Worm (Caenorhabditis elegans) whole organism, late embryonic: ENCODE data around the gene lact-4.

Source experiments
- C08G9.2 ChIP-seq: sonication (generic microtip); optimal IDR thresholded peaks from 2 replicates; lab custom pipeline; 2016; ENCODE audit warnings: mild to moderate bottlenecking, missing genetic modification characterization, moderate library complexity, missing compliant biosample characterization
- F13H6.1 ChIP-seq: sonication (generic microtip); optimal IDR thresholded peaks from 2 replicates; lab custom pipeline; 2016; ENCODE audit warnings: missing genetic modification characterization, missing compliant biosample characterization
- K09A11.1 ChIP-seq: sonication (generic microtip); optimal IDR thresholded peaks from 2 replicates; lab custom pipeline; 2017; ENCODE audit warnings: antibody characterized with exemption, mild to moderate bottlenecking, missing genetic modification characterization, missing compliant biosample characterization; ENCODE audit not compliant: insufficient read depth
- ahr-1 ChIP-seq: sonication (generic microtip); optimal IDR thresholded peaks from 2 replicates; lab custom pipeline; 2016; ENCODE audit warnings: missing genetic modification characterization, missing compliant biosample characterization
- ama-1 ChIP-seq: fragments of 150-350 bp; optimal IDR thresholded peaks from 2 replicates; lab custom pipeline; 2014
- ceh-14 ChIP-seq: sonication (generic microtip); optimal IDR thresholded peaks from 2 replicates; lab custom pipeline; 2016; ENCODE audit warnings: missing genotype, missing genetic modification characterization, missing compliant biosample characterization
- ceh-2 ChIP-seq: sonication (generic microtip); optimal IDR thresholded peaks from 2 replicates; lab custom pipeline; 2016; ENCODE audit warnings: missing genotype, missing genetic modification characterization, missing compliant biosample characterization
- ceh-30 ChIP-seq: fragments of 150-350 bp; optimal IDR thresholded peaks from 2 replicates; lab custom pipeline; 2014; ENCODE audit warnings: missing biosample characterization, missing genetic modification characterization
- ceh-6 ChIP-seq: fragments of 200-800 bp; sonication (Bioruptor generic); optimal IDR thresholded peaks from 2 replicates; lab custom pipeline; 2018; ENCODE audit warnings: mild to moderate bottlenecking, missing genetic modification characterization, missing compliant biosample characterization
- ceh-9 ChIP-seq: sonication (generic microtip); optimal IDR thresholded peaks from 2 replicates; lab custom pipeline; 2016; ENCODE audit warnings: mild to moderate bottlenecking, missing genetic modification characterization, inconsistent platforms, missing compliant biosample characterization
- elt-2 ChIP-seq: sonication (generic microtip); optimal IDR thresholded peaks from 2 replicates; lab custom pipeline; 2016; ENCODE audit warnings: missing genetic modification reagents, missing genetic modification characterization, missing compliant biosample characterization
- elt-4 ChIP-seq: sonication (generic microtip); optimal IDR thresholded peaks from 2 replicates; lab custom pipeline; 2016; ENCODE audit warnings: missing genetic modification characterization, missing compliant biosample characterization
- fax-1 ChIP-seq: sonication (generic microtip); optimal IDR thresholded peaks from 2 replicates; lab custom pipeline; 2016; ENCODE audit warnings: missing genotype, missing genetic modification characterization, missing compliant biosample characterization
- fkh-6 ChIP-seq: sonication (generic microtip); optimal IDR thresholded peaks from 2 replicates; lab custom pipeline; 2016; ENCODE audit warnings: missing genetic modification characterization, missing compliant biosample characterization
- hlh-15 ChIP-seq: sonication (generic microtip); optimal IDR thresholded peaks from 2 replicates; lab custom pipeline; 2016; ENCODE audit warnings: missing genetic modification characterization, missing compliant biosample characterization
- hlh-8 ChIP-seq: sonication (generic microtip); optimal IDR thresholded peaks from 2 replicates; lab custom pipeline; 2016; ENCODE audit warnings: missing genotype, missing genetic modification characterization, missing compliant biosample characterization
- lin-11 ChIP-seq: fragments of 200-800 bp; sonication (Bioruptor generic); optimal IDR thresholded peaks from 2 replicates; lab custom pipeline; 2018; ENCODE audit warnings: mild to moderate bottlenecking, missing genetic modification characterization, missing compliant biosample characterization
- mec-3 ChIP-seq: sonication (generic microtip); optimal IDR thresholded peaks from 2 replicates; lab custom pipeline; 2016; ENCODE audit warnings: borderline replicate concordance, missing genetic modification characterization, missing compliant biosample characterization
- nfya-1 ChIP-seq: sonication (generic microtip); optimal IDR thresholded peaks from 2 replicates; lab custom pipeline; 2017; ENCODE audit warnings: missing genetic modification characterization, mild to moderate bottlenecking, missing compliant biosample characterization, antibody characterized with exemption, moderate library complexity
- nhr-11 ChIP-seq: fragments of 150-350 bp; optimal IDR thresholded peaks from 2 replicates; lab custom pipeline; 2014; ENCODE audit warnings: missing biosample characterization, missing genetic modification characterization
- nhr-232 ChIP-seq: sonication (generic microtip); optimal IDR thresholded peaks from 2 replicates; lab custom pipeline; 2016; ENCODE audit warnings: missing genetic modification characterization, missing compliant biosample characterization
- odd-2 ChIP-seq: sonication (generic microtip); optimal IDR thresholded peaks from 2 replicates; lab custom pipeline; 2017; ENCODE audit warnings: antibody characterized with exemption, mild to moderate bottlenecking, missing genetic modification characterization, missing compliant biosample characterization
- pax-1 ChIP-seq: fragments of 150-350 bp; optimal IDR thresholded peaks from 2 replicates; lab custom pipeline; 2014; ENCODE audit warnings: missing biosample characterization, missing genetic modification characterization
- pha-2 ChIP-seq: sonication (generic microtip); optimal IDR thresholded peaks from 2 replicates; lab custom pipeline; 2017; ENCODE audit warnings: mild to moderate bottlenecking, missing genetic modification characterization, missing compliant biosample characterization
- pros-1 ChIP-seq: fragments of 150-350 bp; optimal IDR thresholded peaks from 2 replicates; lab custom pipeline; 2014; ENCODE audit warnings: missing biosample characterization, missing genetic modification reagents, missing genetic modification characterization
- sdc-2 ChIP-seq: sonication (generic microtip); optimal IDR thresholded peaks from 2 replicates; lab custom pipeline; 2016; ENCODE audit warnings: missing genotype, missing genetic modification characterization, missing compliant biosample characterization
- sox-2 ChIP-seq: fragments of 200-800 bp; sonication (Bioruptor generic); IDR thresholded peaks from 2 replicates; pipeline ENCODE4 v1.3.6; 2022; ENCODE audit warnings: missing genetic modification reagents, missing genetic modification characterization, missing compliant biosample characterization
- tbx-7 ChIP-seq: sonication (generic microtip); optimal IDR thresholded peaks from 2 replicates; lab custom pipeline; 2016; ENCODE audit warnings: missing genotype, missing genetic modification characterization, missing compliant biosample characterization
- ttx-3 ChIP-seq: sonication (generic microtip); optimal IDR thresholded peaks from 2 replicates; lab custom pipeline; 2016; ENCODE audit warnings: missing genetic modification reagents, missing genetic modification characterization, missing compliant biosample characterization
- unc-3 ChIP-seq, 2 experiments: fragments of 200-800 bp in 1 of 2; sonication (Bioruptor generic) in 1 of 2; sonication (generic microtip) in 1 of 2; conservative IDR thresholded peaks in 1 of 2; optimal IDR thresholded peaks in 1 of 2; 2 replicates each; pipeline versions ENCODE4 v1.3.6 to Lab custom; 2016 to 2022; ENCODE audit warnings: missing compliant biosample characterization in 2 of 2, missing genetic modification characterization in 2 of 2, missing genetic modification reagents in 1 of 2
- unc-42 ChIP-seq: sonication (generic microtip); optimal IDR thresholded peaks from 2 replicates; lab custom pipeline; 2016; ENCODE audit warnings: missing genotype, missing genetic modification characterization, missing compliant biosample characterization
- unc-55 ChIP-seq: sonication (generic microtip); optimal IDR thresholded peaks from 2 replicates; lab custom pipeline; 2017; ENCODE audit warnings: missing biosample characterization, missing genetic modification reagents, missing genetic modification characterization
- unc-86 ChIP-seq: sonication (generic microtip); optimal IDR thresholded peaks from 2 replicates; lab custom pipeline; 2016; ENCODE audit warnings: missing genetic modification characterization, missing compliant biosample characterization
- ztf-16 ChIP-seq: sonication (generic microtip); optimal IDR thresholded peaks from 2 replicates; lab custom pipeline; 2017; ENCODE audit warnings: missing genetic modification characterization, missing compliant biosample characterization

The lact-4 gene

ce11 chrII:8516783-8517182 is 36.5 kb upstream of the lact-4 start, which contains the start of gene rnh-2 (continued):
- peak; percentile 67 for TF ChIP-seq tbx-7 (tag; lab: Kevin White, UChicago)
- no peak for TF ChIP-seq pha-2 (tag; lab: Kevin White, UChicago)
- TF ChIP-seq, all 69 proteins: peak for 15

- TF ChIP-seq hlh-8 (tag; lab: Kevin White, UChicago), result no peak
- peak; percentile 80 for TF ChIP-seq elt-2 (tag; lab: Kevin White, UChicago)
These were observed 35.2 kb upstream of the lact-4 start for ce11 chrII:8515521-8515920.

DNA sequence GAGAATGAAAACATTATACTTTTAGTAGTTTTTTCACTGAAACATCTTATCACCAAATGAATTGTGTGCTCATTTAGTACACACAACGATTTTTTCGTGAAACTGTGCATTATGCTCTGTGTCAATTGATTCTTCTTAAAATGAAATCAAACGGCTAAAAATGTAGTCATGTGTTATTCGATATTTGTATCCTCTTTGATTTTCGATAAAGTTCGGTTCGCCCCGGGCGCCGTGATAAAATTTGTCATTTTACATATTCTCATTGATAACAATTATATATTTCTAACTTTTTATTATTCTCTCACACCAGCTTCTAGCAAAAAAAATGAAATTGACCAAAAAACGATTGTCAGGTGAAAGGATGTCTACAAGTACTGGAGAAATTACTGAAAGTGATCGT is 34.5 kb upstream of the lact-4 start, which contains the start of gene ctg-2:
Gene ctg-2 (plus strand): TSS at position 326 of the 400 bp plus-strand sequence.
- TF ChIP-seq ceh-9 (tag; lab: Kevin White, UChicago) (no peak), ttx-3 (tag; lab: Kevin White, UChicago) (no peak), ztf-16 (tag; lab: Kevin White, UChicago) (no peak), ahr-1 (tag; lab: Kevin White, UChicago) (no peak), tbx-7 (tag; lab: Kevin White, UChicago) (no peak), nhr-11 (no peak), ceh-6 (GFP tag; lab: Kevin White, UChicago) (no peak), elt-4 (tag; lab: Kevin White, UChicago) (no peak), F13H6.1 (tag; lab: Kevin White, UChicago) (no peak), lin-11 (tag; lab: Kevin White, UChicago) (no peak), unc-42 (tag; lab: Kevin White, UChicago) (no peak)

ce11 chrII:8508956-8509355 is 28.7 kb upstream of the lact-4 start, which contains the start of gene T13H5.1:
Gene T13H5.1, minus strand, starts transcription at chrII:8509056.
- TF ChIP-seq fax-1 (tag; lab: Kevin White, UChicago) (no peak), unc-42 (tag; lab: Kevin White, UChicago) (no peak), sox-2 (GFP tag; lab: Robert Waterston, UW) (no peak), tbx-7 (tag; lab: Kevin White, UChicago) (no peak)

- TF ChIP-seq pax-1 (tag; lab: Kevin White, UChicago) (no peak), ceh-14 (no peak), odd-2 (tag; lab: Kevin White, UChicago) (no peak), hlh-15 (no peak), unc-42 (tag; lab: Kevin White, UChicago) (no peak), elt-4 (tag; lab: Kevin White, UChicago) (no peak), ceh-2 (tag; lab: Kevin White, UChicago) (no peak), ceh-30 (tag; lab: Kevin White, UChicago) (no peak)
These were observed 26.5 kb upstream of the lact-4 start for ce11 chrII:8506759-8507158.

- no peak for TF ChIP-seq pha-2 (tag; lab: Kevin White, UChicago)
- no peak for TF ChIP-seq nhr-232 (tag; lab: Kevin White, UChicago)
- TF ChIP-seq ttx-3 (tag; lab: Kevin White, UChicago), result no peak
- no peak for TF ChIP-seq elt-4 (tag; lab: Kevin White, UChicago)
- TF ChIP-seq ceh-2 (tag; lab: Kevin White, UChicago), result no peak
- TF ChIP-seq nfya-1 (tag; lab: Kevin White, UChicago), result no peak
- TF ChIP-seq sdc-2, result no peak
- no peak for TF ChIP-seq unc-86 (tag; lab: Kevin White, UChicago)
- TF ChIP-seq unc-55 (GFP tag; lab: Kevin White, UChicago), result no peak
- TF ChIP-seq odd-2 (tag; lab: Kevin White, UChicago), result no peak
- no peak for TF ChIP-seq C08G9.2 (tag; lab: Kevin White, UChicago)
- no peak for TF ChIP-seq pros-1 (tag; lab: Kevin White, UChicago)
- TF ChIP-seq ceh-6 (GFP tag; lab: Kevin White, UChicago), result no peak
- TF ChIP-seq mec-3 (tag; lab: Kevin White, UChicago), result no peak
- no peak for TF ChIP-seq K09A11.1 (tag; lab: Kevin White, UChicago)
- TF ChIP-seq pax-1 (tag; lab: Kevin White, UChicago), result no peak
- no peak for TF ChIP-seq ama-1
- TF ChIP-seq fkh-6 (tag; lab: Kevin White, UChicago), result no peak
- TF ChIP-seq unc-3 (GFP tag; conservative IDR thresholded peaks at IDR 0.05; lab: Robert Waterston, UW), result no peak
- TF ChIP-seq unc-3 (tag; optimal IDR thresholded peaks at IDR 0.05; lab: Kevin White, UChicago), result no peak
These were observed 23.9 kb upstream of the lact-4 start for ce11 chrII:8504074-8504724.
